Fruit fly (Drosophila melanogaster) whole organism, embryonic: Measurements from ENCODE around the gene CG13108.

ENCODE experiments used
- Abd-B ChIP-seq: fragments of 200-800 bp; sonication (Bioruptor generic); optimal IDR thresholded peaks from 2 replicates; lab custom pipeline; 2018; ENCODE audit warnings: missing biosample characterization, mild to moderate bottlenecking, missing genetic modification characterization, moderate library complexity
- Ada2b ChIP-seq: fragments of 200-800 bp; sonication (Bioruptor generic); IDR thresholded peaks from 2 replicates; pipeline ENCODE4 v1.3.6; 2022; ENCODE audit warnings: missing biosample characterization, missing genetic modification characterization
- CG10543 ChIP-seq: fragments of 200-800 bp; sonication (Bioruptor generic); optimal IDR thresholded peaks from 3 replicates; lab custom pipeline; 2017; ENCODE audit warnings: missing biosample characterization, mild to moderate bottlenecking, missing genetic modification characterization, moderate library complexity
- CG11560 ChIP-seq: fragments of 200-800 bp; sonication (Bioruptor generic); IDR thresholded peaks from 3 replicates; pipeline ENCODE4 v1.3.6; 2022; ENCODE audit warnings: missing biosample characterization, missing genetic modification characterization
- CG14014 ChIP-seq: fragments of 200-800 bp; sonication (Bioruptor generic); IDR thresholded peaks from 2 replicates; pipeline ENCODE4 v1.3.6; 2022; ENCODE audit warnings: missing biosample characterization, missing genetic modification characterization
- CG14441 ChIP-seq: fragments of 200-800 bp; sonication (Bioruptor generic); IDR thresholded peaks from 2 replicates; pipeline ENCODE4 v1.3.6; 2022; ENCODE audit warnings: missing biosample characterization, missing genetic modification characterization
- CG14710 ChIP-seq: fragments of 200-800 bp; sonication (Bioruptor generic); optimal IDR thresholded peaks from 3 replicates; lab custom pipeline; 2019; ENCODE audit warnings: missing biosample characterization, mild to moderate bottlenecking, missing genetic modification characterization, moderate library complexity
- CG15479 ChIP-seq: fragments of 200-800 bp; sonication (Bioruptor generic); optimal IDR thresholded peaks from 3 replicates; lab custom pipeline; 2019; ENCODE audit warnings: missing biosample characterization, mild to moderate bottlenecking, missing genetic modification characterization, moderate library complexity
- CG15601 ChIP-seq: fragments of 200-800 bp; sonication (Bioruptor generic); optimal IDR thresholded peaks from 3 replicates; lab custom pipeline; 2019; ENCODE audit warnings: missing biosample characterization, mild to moderate bottlenecking, missing genetic modification characterization, moderate library complexity
- CG15696 ChIP-seq: fragments of 200-800 bp; sonication (Bioruptor generic); optimal IDR thresholded peaks from 2 replicates; lab custom pipeline; 2019; ENCODE audit warnings: missing biosample characterization, mild to moderate bottlenecking, missing genetic modification characterization, moderate library complexity
- CG1603 ChIP-seq: fragments of 200-800 bp; sonication (Bioruptor generic); optimal IDR thresholded peaks from 2 replicates; lab custom pipeline; 2019; ENCODE audit warnings: missing biosample characterization, mild to moderate bottlenecking, missing genetic modification characterization, moderate library complexity
- CG18262 ChIP-seq: fragments of 200-800 bp; optimal IDR thresholded peaks from 3 replicates; lab custom pipeline; 2019; ENCODE audit warnings: missing biosample characterization, mild to moderate bottlenecking, missing genetic modification characterization, moderate library complexity
- CG2199 ChIP-seq: fragments of 200-800 bp; sonication (Bioruptor generic); IDR thresholded peaks from 3 replicates; pipeline ENCODE4 v1.3.6; 2022; ENCODE audit warnings: missing biosample characterization, missing genetic modification characterization
- CG2202 ChIP-seq: fragments of 200-800 bp; sonication (Bioruptor generic); optimal IDR thresholded peaks from 2 replicates; lab custom pipeline; 2018; ENCODE audit warnings: missing biosample characterization, mild to moderate bottlenecking, missing genetic modification characterization
- CG33557 ChIP-seq: fragments of 200-800 bp; sonication (Bioruptor generic); optimal IDR thresholded peaks from 2 replicates; lab custom pipeline; 2019; ENCODE audit warnings: missing biosample characterization, mild to moderate bottlenecking, missing genetic modification characterization, moderate library complexity
- CG34376 ChIP-seq: fragments of 200-800 bp; sonication (Bioruptor generic); optimal IDR thresholded peaks from 2 replicates; lab custom pipeline; 2018; ENCODE audit warnings: missing biosample characterization, mild to moderate bottlenecking, missing genetic modification characterization
- CG4854 ChIP-seq: fragments of 200-800 bp; sonication (Bioruptor generic); optimal IDR thresholded peaks from 2 replicates; lab custom pipeline; 2016; ENCODE audit warnings: missing biosample characterization, missing genetic modification characterization, inconsistent platforms
- CG9727 ChIP-seq: fragments of 200-800 bp; sonication (Bioruptor generic); optimal IDR thresholded peaks from 3 replicates; lab custom pipeline; 2017; ENCODE audit warnings: missing biosample characterization, mild to moderate bottlenecking, missing genetic modification characterization
- Eip74EF ChIP-seq, 2 experiments: fragments of 200-800 bp in 1 of 2; fragments of >200 bp in 1 of 2; sonication (Bioruptor generic) in 1 of 2; optimal IDR thresholded peaks; 2 replicates each; lab custom pipeline; 2017 to 2019; ENCODE audit warnings: missing biosample characterization in 2 of 2, missing genetic modification characterization in 2 of 2, mild to moderate bottlenecking in 1 of 2, moderate library complexity in 1 of 2
- H15 ChIP-seq: fragments of 200-800 bp; sonication (Bioruptor generic); IDR thresholded peaks from 3 replicates; pipeline ENCODE4 v1.3.6; 2022; ENCODE audit warnings: missing biosample characterization, missing genetic modification characterization
- HLH3B ChIP-seq: fragments of 200-800 bp; sonication (Bioruptor generic); IDR thresholded peaks from 2 replicates; pipeline ENCODE4 v1.3.6; 2022; ENCODE audit warnings: missing biosample characterization, missing genetic modification characterization
- Hmr ChIP-seq: fragments of 200-800 bp; sonication (Bioruptor generic); optimal IDR thresholded peaks from 3 replicates; lab custom pipeline; 2017; ENCODE audit warnings: mild to moderate bottlenecking, missing biosample characterization, missing genetic modification reagents, missing genetic modification characterization
- Kr ChIP-seq: fragments of 200-800 bp; sonication (Bioruptor generic); optimal IDR thresholded peaks from 2 replicates; lab custom pipeline; 2017; ENCODE audit warnings: missing biosample characterization, mild to moderate bottlenecking, missing genetic modification characterization
- Lhr ChIP-seq: fragments of 200-800 bp; sonication (Bioruptor generic); optimal IDR thresholded peaks from 3 replicates; lab custom pipeline; 2017; ENCODE audit warnings: mild to moderate bottlenecking, missing biosample characterization, missing genetic modification reagents, missing genetic modification characterization
- Lim3 ChIP-seq: fragments of 200-800 bp; sonication (Bioruptor generic); IDR thresholded peaks from 2 replicates; pipeline ENCODE4 v1.3.6; 2022; ENCODE audit warnings: missing biosample characterization, missing genetic modification characterization
- Mad ChIP-seq: fragments of 200-800 bp; sonication (Bioruptor generic); optimal IDR thresholded peaks from 2 replicates; lab custom pipeline; 2016; ENCODE audit warnings: missing biosample characterization, missing genetic modification characterization
- Med ChIP-seq: fragments of 200-800 bp; sonication (Bioruptor generic); peaks from one replicate; lab custom pipeline; 2016; ENCODE audit warnings: missing biosample characterization, missing genetic modification characterization, mild to moderate bottlenecking, inconsistent platforms, moderate library complexity
- Nf-YC ChIP-seq: fragments of 200-800 bp; optimal IDR thresholded peaks from 3 replicates; lab custom pipeline; 2019; ENCODE audit warnings: missing biosample characterization, mild to moderate bottlenecking, missing genetic modification characterization, moderate library complexity
- Pdp1 ChIP-seq, 2 experiments: fragments of 200-800 bp; sonication (Bioruptor generic); optimal IDR thresholded peaks; 3 replicates each; lab custom pipeline; 2016; ENCODE audit warnings: missing biosample characterization in 2 of 2, missing genetic modification characterization in 2 of 2, mild to moderate bottlenecking in 1 of 2, moderate library complexity in 1 of 2
- Ravus ChIP-seq: fragments of 200-800 bp; sonication (Bioruptor generic); IDR thresholded peaks from 2 replicates; pipeline ENCODE4 v1.3.6; 2022; ENCODE audit warnings: missing biosample characterization, missing genetic modification characterization
- Six4 ChIP-seq: fragments of 200-800 bp; sonication (Bioruptor generic); optimal IDR thresholded peaks from 2 replicates; lab custom pipeline; 2016; ENCODE audit warnings: missing biosample characterization, missing genetic modification characterization
- Spps ChIP-seq: fragments of 200-800 bp; sonication (Bioruptor generic); optimal IDR thresholded peaks from 2 replicates; lab custom pipeline; 2018; ENCODE audit warnings: missing biosample characterization, mild to moderate bottlenecking, missing genetic modification characterization
- Trl ChIP-seq, 3 experiments: fragments of >200 bp in 2 of 3; fragments of 200-800 bp in 1 of 3; sonication (Bioruptor generic) in 1 of 3; optimal IDR thresholded peaks; 2 replicates in 1 of 3; 3 replicates in 2 of 3; lab custom pipeline; 2016 to 2017; ENCODE audit warnings: missing biosample characterization in 1 of 3, missing genetic modification characterization in 1 of 3
- Xbp1 ChIP-seq: fragments of 200-800 bp; sonication (Bioruptor generic); optimal IDR thresholded peaks from 3 replicates; lab custom pipeline; 2016; ENCODE audit warnings: missing biosample characterization, mild to moderate bottlenecking, missing genetic modification characterization
- dan ChIP-seq: fragments of 200-800 bp; sonication (Bioruptor generic); IDR thresholded peaks from 2 replicates; pipeline ENCODE4 v1.3.6; 2022; ENCODE audit warnings: missing biosample characterization, missing genetic modification characterization
- dati ChIP-seq: fragments of 200-800 bp; sonication (Bioruptor generic); IDR thresholded peaks from 2 replicates; pipeline ENCODE4 v1.3.6; 2022; ENCODE audit warnings: missing biosample characterization, missing genetic modification characterization
- eve ChIP-seq, 2 experiments: fragments of >200 bp; optimal IDR thresholded peaks; 2 replicates each; lab custom pipeline; 2017; ENCODE audit warnings: missing biosample characterization in 2 of 2, missing genetic modification characterization in 2 of 2
- fd102C ChIP-seq: fragments of 200-800 bp; sonication (Bioruptor generic); optimal IDR thresholded peaks from 2 replicates; lab custom pipeline; 2018; ENCODE audit warnings: missing biosample characterization, mild to moderate bottlenecking, missing genetic modification characterization, moderate library complexity
- gcm ChIP-seq: fragments of 200-800 bp; sonication (Bioruptor generic); optimal IDR thresholded peaks from 2 replicates; lab custom pipeline; 2019; ENCODE audit warnings: missing biosample characterization, mild to moderate bottlenecking, missing genetic modification characterization, moderate library complexity
- lbe ChIP-seq: fragments of 200-800 bp; sonication (Bioruptor generic); optimal IDR thresholded peaks from 2 replicates; lab custom pipeline; 2016; ENCODE audit warnings: missing biosample characterization, mild to moderate bottlenecking, missing genetic modification characterization
- mld ChIP-seq: fragments of 200-800 bp; sonication (Bioruptor generic); IDR thresholded peaks from 3 replicates; pipeline ENCODE4 v1.3.6; 2022; ENCODE audit warnings: missing biosample characterization, missing genetic modification characterization; ENCODE audit not compliant: partially characterized antibody
- phol ChIP-seq: fragments of 200-800 bp; sonication (Bioruptor generic); optimal IDR thresholded peaks from 3 replicates; lab custom pipeline; 2018; ENCODE audit warnings: missing biosample characterization, mild to moderate bottlenecking, missing genetic modification characterization, moderate library complexity
- sens ChIP-seq: fragments of 200-800 bp; sonication (Bioruptor generic); peaks from one replicate; lab custom pipeline; 2016; ENCODE audit warnings: missing biosample characterization, missing genetic modification characterization
- tap ChIP-seq: fragments of 200-800 bp; optimal IDR thresholded peaks from 3 replicates; lab custom pipeline; 2019; ENCODE audit warnings: missing biosample characterization, mild to moderate bottlenecking, missing genetic modification characterization, moderate library complexity
- tll ChIP-seq, 2 experiments: fragments of 200-800 bp in 1 of 2; fragments of >200 bp in 1 of 2; sonication (Bioruptor generic) in 1 of 2; optimal IDR thresholded peaks; 2 replicates each; lab custom pipeline; 2017 to 2019; ENCODE audit warnings: missing biosample characterization in 2 of 2, missing genetic modification characterization in 2 of 2, mild to moderate bottlenecking in 1 of 2, moderate library complexity in 1 of 2

CG13108 gene

DNA sequence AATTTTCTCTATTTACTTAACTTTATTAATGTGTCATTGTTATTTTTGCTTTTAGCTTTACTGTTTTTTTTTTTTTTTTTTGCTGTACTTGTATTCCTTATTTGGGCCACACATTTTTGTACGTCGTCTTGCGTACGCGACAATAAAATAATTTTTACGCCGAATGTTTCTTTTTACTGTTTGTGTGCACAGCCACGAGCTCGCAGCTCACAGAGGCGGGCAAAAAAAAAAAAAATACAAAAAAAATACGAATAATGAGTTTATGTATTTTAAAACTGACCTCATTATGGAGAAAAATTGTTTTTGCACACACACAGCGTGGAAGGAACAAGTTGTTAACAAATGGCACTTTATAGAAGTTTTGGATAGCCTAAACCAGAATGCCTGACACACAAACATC, 23.5 kb downstream of the CG13108 start (continued):
- no peak for TF ChIP-seq eve (GFP tag; optimal IDR thresholded peaks at IDR 0.05; lab: Kevin White, UChicago)
- TF ChIP-seq Med (GFP tag; lab: Kevin White, UChicago): peak; percentile 21
- no peak for TF ChIP-seq Xbp1 (GFP tag; lab: Kevin White, UChicago)
- TF ChIP-seq Hmr (GFP tag; lab: Kevin White, UChicago): peak; percentile 26
- no peak for TF ChIP-seq dati (GFP tag; lab: Robert Waterston, UW)
- peak; percentile 18 for TF ChIP-seq CG10543
- TF ChIP-seq lbe (GFP tag; lab: Kevin White, UChicago): peak; percentile 4
- TF ChIP-seq mld: no peak
- no peak for TF ChIP-seq dan (GFP tag; lab: Robert Waterston, UW)

DNA sequence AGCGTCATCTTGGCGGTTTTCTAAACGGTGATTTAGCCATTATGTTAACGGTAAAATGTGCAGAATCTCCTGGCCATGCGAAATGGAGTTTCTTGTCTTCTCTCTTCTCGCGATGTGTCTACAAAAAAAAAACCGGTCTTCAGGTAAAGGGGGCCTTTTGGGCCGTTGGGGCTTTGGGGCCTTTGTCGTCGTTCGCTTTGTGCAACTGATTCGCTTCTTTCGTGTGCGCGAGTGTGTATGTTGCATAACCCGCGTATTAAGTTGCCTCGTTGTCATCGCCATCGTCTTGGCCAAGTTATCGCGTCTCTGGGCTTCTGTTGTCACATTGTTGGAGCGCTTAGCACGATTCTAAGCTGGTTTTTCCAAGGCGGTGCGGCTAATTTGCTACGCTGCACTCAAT, 24.8 kb downstream of the CG13108 start:
- TF ChIP-seq Pdp1 (GFP tag; optimal IDR thresholded peaks at IDR 0.05; lab: Kevin White, UChicago): peak in 1 of 2 experiments; percentile 84
- TF ChIP-seq CG14441: no peak
- TF ChIP-seq Lim3 (GFP tag; lab: Robert Waterston, UW): no peak
- no peak for TF ChIP-seq phol
- TF ChIP-seq CG14014: 0 out of 2 replicates have a peak, but pooled peaks have one; percentile 6
- TF ChIP-seq, all 482 proteins: peak for 2

DNA sequence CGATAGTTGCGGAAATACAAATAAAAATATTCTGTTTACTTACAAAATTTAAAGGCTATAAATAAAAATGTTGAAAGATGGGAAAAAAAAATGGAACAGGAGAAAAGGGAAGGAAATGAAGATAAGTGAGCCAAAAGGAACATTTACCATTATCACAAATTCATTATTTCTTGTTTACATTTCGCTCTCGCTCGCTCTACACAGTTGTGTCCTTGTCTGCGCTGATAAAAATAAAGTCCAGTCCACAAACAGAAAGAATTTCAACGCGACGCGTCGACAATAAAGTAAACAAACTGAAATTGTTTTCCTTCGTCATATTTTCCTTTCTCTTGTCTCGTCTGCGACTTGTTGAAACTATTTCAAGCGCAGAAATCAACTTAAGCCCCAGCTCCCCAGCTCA, 25.2 kb downstream of the CG13108 start:
- peak; percentile 1 for TF ChIP-seq CG14710 (tag; lab: Kevin White, UChicago)
- no peak for TF ChIP-seq Abd-B
- peak; percentile 24 for TF ChIP-seq Kr (GFP tag; lab: Kevin White, UChicago)
- TF ChIP-seq Six4 (GFP tag; lab: Kevin White, UChicago): no peak
- TF ChIP-seq sens (GFP tag; lab: Kevin White, UChicago): peak; percentile 33
- TF ChIP-seq Lhr (GFP tag; lab: Kevin White, UChicago): no peak
- TF ChIP-seq CG15479: peak; percentile 17
- TF ChIP-seq CG9727 (GFP tag; lab: Kevin White, UChicago): peak; percentile 43
- no peak for TF ChIP-seq CG34376 (GFP tag; lab: Kevin White, UChicago)
- TF ChIP-seq CG33557 (GFP tag; lab: Kevin White, UChicago): peak; percentile 36
- TF ChIP-seq CG2199 (GFP tag; lab: Robert Waterston, UW): 0 out of 3 replicates have a peak, but pooled peaks have one; percentile 9
- TF ChIP-seq CG2202: peak; percentile 19
- TF ChIP-seq CG15696 (tag; lab: Kevin White, UChicago): peak; percentile 59
- TF ChIP-seq tll (GFP tag; optimal IDR thresholded peaks at IDR 0.05; lab: Kevin White, UChicago): peak in 1 of 2 experiments; percentile 8
- TF ChIP-seq CG11560 (tag; lab: Robert Waterston, UW): no peak

dm6 chr2L:9190270-9190669, 26.2 kb downstream of the CG13108 start:
- TF ChIP-seq Ravus (GFP tag; lab: Robert Waterston, UW) (no peak), Trl (optimal IDR thresholded peaks at IDR 0.05; lab: Kevin White, UChicago) (no peak), Trl (GFP tag; optimal IDR thresholded peaks at IDR 0.05; lab: Kevin White, UChicago) (peak; percentile 38), CG15696 (tag; lab: Kevin White, UChicago) (peak; percentile 74), Med (GFP tag; lab: Kevin White, UChicago) (peak; percentile 72), Eip74EF (GFP tag; optimal IDR thresholded peaks at IDR 0.05; lab: Kevin White, UChicago) (peak in 1 of 2 experiments; percentile 47), CG1603 (tag; lab: Kevin White, UChicago) (peak; percentile 62), H15 (GFP tag; lab: Robert Waterston, UW) (no peak), CG15601 (tag; lab: Kevin White, UChicago) (peak; percentile 78), fd102C (GFP tag; lab: Kevin White, UChicago) (peak; percentile 63), Ada2b (GFP tag; lab: Robert Waterston, UW) (no peak), CG4854 (GFP tag; lab: Kevin White, UChicago) (no peak), Mad (no peak), gcm (GFP tag; lab: Kevin White, UChicago) (peak; percentile 58), Nf-YC (tag; lab: Kevin White, UChicago) (no peak), tap (tag; lab: Kevin White, UChicago) (peak; percentile 25), tll (GFP tag; optimal IDR thresholded peaks at IDR 0.05; lab: Kevin White, UChicago) (peak in 1 of 2 experiments; percentile 3), HLH3B (GFP tag; lab: Robert Waterston, UW) (peak; percentile 14; the same call in 1 of the 2 replicates), CG18262 (tag; lab: Kevin White, UChicago) (peak; percentile 38), Spps (tag; lab: Kevin White, UChicago) (peak; percentile 28)
